Fruit fly (Drosophila melanogaster) whole organism, embryonic: ENCODE measurements around the gene CG5021.

Experiments used
- Atf-2 ChIP-seq: fragments of 200-800 bp; sonication (Bioruptor generic); optimal IDR thresholded peaks from 2 replicates; lab custom pipeline; 2016; ENCODE audit warnings: missing biosample characterization, missing genetic modification characterization
- Awh ChIP-seq: fragments of 200-800 bp; sonication (Bioruptor generic); IDR thresholded peaks from 2 replicates; pipeline ENCODE4, ENCODE4 v1.3.6; 2022; ENCODE audit warnings: missing biosample characterization, missing genetic modification characterization
- Blimp-1 ChIP-seq: fragments of 200-800 bp; sonication (Bioruptor generic); optimal IDR thresholded peaks from 3 replicates; lab custom pipeline; 2018; ENCODE audit warnings: missing biosample characterization, missing genetic modification characterization, mild to moderate bottlenecking, moderate library complexity, missing genetic modification reagents
- Bteb2 ChIP-seq: fragments of 200-800 bp; sonication (Bioruptor generic); optimal IDR thresholded peaks from 2 replicates; lab custom pipeline; 2016; ENCODE audit warnings: missing biosample characterization, missing genetic modification characterization
- CG1024 ChIP-seq: fragments of 200-800 bp; sonication (Bioruptor generic); IDR thresholded peaks from 2 replicates; pipeline ENCODE4 v1.3.6; 2022; ENCODE audit warnings: missing biosample characterization, missing genetic modification characterization
- CG10431 ChIP-seq: fragments of 200-800 bp; sonication (Bioruptor generic); optimal IDR thresholded peaks from 3 replicates; lab custom pipeline; 2018; ENCODE audit warnings: missing biosample characterization, mild to moderate bottlenecking, missing genetic modification characterization
- CG11247 ChIP-seq: fragments of 200-800 bp; sonication (Bioruptor generic); IDR thresholded peaks from 2 replicates; pipeline ENCODE4 v1.3.6; 2022; ENCODE audit warnings: missing biosample characterization, missing genetic modification characterization
- CG11398 ChIP-seq: fragments of 200-800 bp; sonication (Bioruptor generic); optimal IDR thresholded peaks from 2 replicates; lab custom pipeline; 2016; ENCODE audit warnings: missing biosample characterization, missing genetic modification characterization
- CG11723 ChIP-seq: fragments of 200-800 bp; sonication (Bioruptor generic); optimal IDR thresholded peaks from 2 replicates; lab custom pipeline; 2017; ENCODE audit warnings: missing biosample characterization, mild to moderate bottlenecking, missing genetic modification characterization
- CG12071 ChIP-seq: fragments of 200-800 bp; sonication (Bioruptor generic); optimal IDR thresholded peaks from 3 replicates; lab custom pipeline; 2018; ENCODE audit warnings: missing biosample characterization, mild to moderate bottlenecking, missing genetic modification characterization
- CG12299 ChIP-seq: fragments of 200-800 bp; sonication (Bioruptor generic); optimal IDR thresholded peaks from 2 replicates; lab custom pipeline; 2018; ENCODE audit warnings: missing biosample characterization, mild to moderate bottlenecking, missing genetic modification characterization
- CG1233 ChIP-seq: fragments of 200-800 bp; sonication (Bioruptor generic); optimal IDR thresholded peaks from 4 replicates; lab custom pipeline; 2018; ENCODE audit warnings: missing biosample characterization, mild to moderate bottlenecking, missing genetic modification characterization
- CG12391 ChIP-seq: fragments of 200-800 bp; sonication (Bioruptor generic); optimal IDR thresholded peaks from 3 replicates; lab custom pipeline; 2018; ENCODE audit warnings: missing biosample characterization, mild to moderate bottlenecking, missing genetic modification characterization, moderate library complexity
- CG14710 ChIP-seq: fragments of 200-800 bp; sonication (Bioruptor generic); optimal IDR thresholded peaks from 3 replicates; lab custom pipeline; 2019; ENCODE audit warnings: missing biosample characterization, mild to moderate bottlenecking, missing genetic modification characterization, moderate library complexity
- CG15269 ChIP-seq: fragments of 200-800 bp; sonication (Bioruptor generic); optimal IDR thresholded peaks from 2 replicates; lab custom pipeline; 2018; ENCODE audit warnings: missing biosample characterization, mild to moderate bottlenecking, missing genetic modification characterization, moderate library complexity
- CG1832 ChIP-seq: fragments of 200-800 bp; sonication (Bioruptor generic); optimal IDR thresholded peaks from 2 replicates; lab custom pipeline; 2017; ENCODE audit warnings: missing biosample characterization, mild to moderate bottlenecking, missing genetic modification characterization, inconsistent platforms
- CG18599 ChIP-seq: fragments of 200-800 bp; sonication (Bioruptor generic); optimal IDR thresholded peaks from 3 replicates; lab custom pipeline; 2017; ENCODE audit warnings: missing biosample characterization, missing genetic modification characterization, mild to moderate bottlenecking, moderate library complexity, missing genetic modification reagents
- CG2120 ChIP-seq: fragments of 200-800 bp; sonication (Bioruptor generic); optimal IDR thresholded peaks from 3 replicates; lab custom pipeline; 2016; ENCODE audit warnings: missing biosample characterization, missing genetic modification characterization
- CG2129 ChIP-seq: fragments of 200-800 bp; sonication (Bioruptor generic); IDR thresholded peaks from 2 replicates; pipeline ENCODE4 v1.3.6; 2022; ENCODE audit warnings: missing biosample characterization, missing genetic modification characterization; ENCODE audit not compliant: partially characterized antibody
- CG3995 ChIP-seq: fragments of 200-800 bp; sonication (Bioruptor generic); optimal IDR thresholded peaks from 3 replicates; lab custom pipeline; 2016; ENCODE audit warnings: missing biosample characterization, missing genetic modification characterization
- CG42726 ChIP-seq: fragments of 200-800 bp; sonication (Bioruptor generic); IDR thresholded peaks from 2 replicates; pipeline ENCODE4 v1.3.6; 2022; ENCODE audit warnings: missing biosample characterization, missing genetic modification characterization; ENCODE audit not compliant: partially characterized antibody
- CG4617 ChIP-seq: fragments of 200-800 bp; sonication (Bioruptor generic); optimal IDR thresholded peaks from 3 replicates; lab custom pipeline; 2016; ENCODE audit warnings: missing biosample characterization, missing genetic modification characterization, borderline replicate concordance
- CG6854 ChIP-seq: fragments of 200-800 bp; sonication (Bioruptor generic); optimal IDR thresholded peaks from 3 replicates; lab custom pipeline; 2017; ENCODE audit warnings: missing biosample characterization, mild to moderate bottlenecking, missing genetic modification characterization
- CG7372 ChIP-seq: fragments of 200-800 bp; sonication (Bioruptor generic); IDR thresholded peaks from 2 replicates; pipeline ENCODE4 v1.3.6; 2022; ENCODE audit warnings: missing biosample characterization, missing genetic modification characterization
- CG7556 ChIP-seq: fragments of 200-800 bp; sonication (Bioruptor generic); optimal IDR thresholded peaks from 2 replicates; lab custom pipeline; 2017; ENCODE audit warnings: missing biosample characterization, mild to moderate bottlenecking, missing genetic modification characterization
- CG7839 ChIP-seq: fragments of 200-800 bp; sonication (Bioruptor generic); optimal IDR thresholded peaks from 3 replicates; lab custom pipeline; 2018; ENCODE audit warnings: missing biosample characterization, mild to moderate bottlenecking, missing genetic modification characterization, moderate library complexity
- CG9932 ChIP-seq: fragments of 200-800 bp; sonication (Bioruptor generic); IDR thresholded peaks from 2 replicates; pipeline ENCODE4 v1.3.6; 2022; ENCODE audit warnings: missing biosample characterization, missing genetic modification characterization
- CHES-1-like ChIP-seq: fragments of 200-800 bp; sonication (Bioruptor generic); optimal IDR thresholded peaks from 2 replicates; lab custom pipeline; 2016; ENCODE audit warnings: missing biosample characterization, missing genetic modification characterization
- Dip3 ChIP-seq: fragments of 200-800 bp; sonication (Bioruptor generic); optimal IDR thresholded peaks from 3 replicates; lab custom pipeline; 2016; ENCODE audit warnings: missing biosample characterization, missing genetic modification characterization
- Dll ChIP-seq: fragments of 200-800 bp; sonication (Bioruptor generic); IDR thresholded peaks from 4 replicates; pipeline ENCODE4 v1.3.6; 2022; ENCODE audit warnings: missing biosample characterization, missing genetic modification characterization; ENCODE audit not compliant: partially characterized antibody
- Doc3 ChIP-seq: fragments of 200-800 bp; sonication (Bioruptor generic); IDR thresholded peaks from 3 replicates; pipeline ENCODE4 v1.3.6; 2022; ENCODE audit warnings: missing biosample characterization, missing genetic modification characterization; ENCODE audit not compliant: partially characterized antibody
- Fer1 ChIP-seq: fragments of 200-800 bp; sonication (Bioruptor generic); optimal IDR thresholded peaks from 2 replicates; lab custom pipeline; 2017; ENCODE audit warnings: missing biosample characterization, mild to moderate bottlenecking, missing genetic modification characterization
- HLH54F ChIP-seq: fragments of 200-800 bp; sonication (Bioruptor generic); optimal IDR thresholded peaks from 3 replicates; lab custom pipeline; 2016; ENCODE audit warnings: missing biosample characterization, missing genetic modification characterization
- Nf-YA ChIP-seq: fragments of 200-800 bp; sonication (Bioruptor generic); IDR thresholded peaks from 2 replicates; pipeline ENCODE4 v1.3.6; 2022; ENCODE audit warnings: missing biosample characterization, missing genetic modification characterization
- Rfx ChIP-seq: fragments of 200-800 bp; sonication (Bioruptor generic); IDR thresholded peaks from 2 replicates; pipeline ENCODE4 v1.3.6; 2022; ENCODE audit warnings: missing biosample characterization, missing genetic modification characterization
- Sry-β ChIP-seq: fragments of 200-800 bp; sonication (Bioruptor generic); optimal IDR thresholded peaks from 2 replicates; lab custom pipeline; 2018; ENCODE audit warnings: missing biosample characterization, mild to moderate bottlenecking, missing genetic modification characterization, moderate library complexity
- TFAM ChIP-seq: fragments of 200-800 bp; sonication (Bioruptor generic); optimal IDR thresholded peaks from 2 replicates; lab custom pipeline; 2017; ENCODE audit warnings: missing biosample characterization, missing genetic modification characterization, inconsistent platforms
- amos ChIP-seq: fragments of 200-800 bp; sonication (Bioruptor generic); IDR thresholded peaks from 2 replicates; pipeline ENCODE4 v1.3.6; 2022; ENCODE audit warnings: missing biosample characterization, missing genetic modification characterization; ENCODE audit not compliant: partially characterized antibody
- aop ChIP-seq: fragments of 200-800 bp; sonication (Bioruptor generic); IDR thresholded peaks from 2 replicates; pipeline ENCODE4 v1.3.6; 2022; ENCODE audit warnings: missing biosample characterization, missing genetic modification characterization
- ara ChIP-seq: fragments of 200-800 bp; sonication (Bioruptor generic); IDR thresholded peaks from 2 replicates; pipeline ENCODE4 v1.3.6; 2022; ENCODE audit warnings: missing biosample characterization, missing genetic modification characterization
- dmrt11E ChIP-seq: fragments of 200-800 bp; sonication (Bioruptor generic); optimal IDR thresholded peaks from 3 replicates; lab custom pipeline; 2018; ENCODE audit warnings: missing biosample characterization, mild to moderate bottlenecking, missing genetic modification characterization, moderate library complexity
- emc ChIP-seq: fragments of 200-800 bp; sonication (Bioruptor generic); optimal IDR thresholded peaks from 2 replicates; lab custom pipeline; 2016; ENCODE audit warnings: missing biosample characterization, missing genetic modification characterization
- esg ChIP-seq: fragments of 200-800 bp; sonication (Bioruptor generic); conservative IDR thresholded peaks from 2 replicates; pipeline ENCODE4 v1.3.6; 2022; ENCODE audit warnings: missing biosample characterization, missing genetic modification characterization
- gce ChIP-seq: fragments of 200-800 bp; sonication (Bioruptor generic); IDR thresholded peaks from 3 replicates; pipeline ENCODE4 v1.3.6; 2022; ENCODE audit warnings: missing biosample characterization, missing genetic modification characterization
- gem ChIP-seq: fragments of 200-800 bp; sonication (Bioruptor generic); optimal IDR thresholded peaks from 2 replicates; lab custom pipeline; 2019; ENCODE audit warnings: missing biosample characterization, mild to moderate bottlenecking, missing genetic modification characterization, moderate library complexity
- jumu ChIP-seq: fragments of 200-800 bp; sonication (Bioruptor generic); optimal IDR thresholded peaks from 3 replicates; lab custom pipeline; 2016; ENCODE audit warnings: missing biosample characterization, missing genetic modification characterization
- mirr ChIP-seq: fragments of 200-800 bp; sonication (Bioruptor generic); optimal IDR thresholded peaks from 3 replicates; lab custom pipeline; 2018; ENCODE audit warnings: missing biosample characterization, mild to moderate bottlenecking, missing genetic modification characterization
- nom ChIP-seq: fragments of 200-800 bp; sonication (Bioruptor generic); optimal IDR thresholded peaks from 2 replicates; lab custom pipeline; 2017; ENCODE audit warnings: missing biosample characterization, missing genetic modification characterization, mild to moderate bottlenecking, moderate library complexity, missing genetic modification reagents
- psq ChIP-seq: fragments of 200-800 bp; sonication (Bioruptor generic); optimal IDR thresholded peaks from 2 replicates; lab custom pipeline; 2017; ENCODE audit warnings: missing biosample characterization, missing genetic modification characterization
- vfl ChIP-seq: fragments of 200-800 bp; sonication (Bioruptor generic); optimal IDR thresholded peaks from 2 replicates; lab custom pipeline; 2016; ENCODE audit warnings: missing biosample characterization, missing genetic modification characterization
- zen2 ChIP-seq: fragments of 200-800 bp; sonication (Bioruptor generic); IDR thresholded peaks from 3 replicates; pipeline ENCODE4 v1.3.6; 2022; ENCODE audit warnings: missing biosample characterization, missing genetic modification characterization; ENCODE audit not compliant: partially characterized antibody

Gene CG5021

DNA sequence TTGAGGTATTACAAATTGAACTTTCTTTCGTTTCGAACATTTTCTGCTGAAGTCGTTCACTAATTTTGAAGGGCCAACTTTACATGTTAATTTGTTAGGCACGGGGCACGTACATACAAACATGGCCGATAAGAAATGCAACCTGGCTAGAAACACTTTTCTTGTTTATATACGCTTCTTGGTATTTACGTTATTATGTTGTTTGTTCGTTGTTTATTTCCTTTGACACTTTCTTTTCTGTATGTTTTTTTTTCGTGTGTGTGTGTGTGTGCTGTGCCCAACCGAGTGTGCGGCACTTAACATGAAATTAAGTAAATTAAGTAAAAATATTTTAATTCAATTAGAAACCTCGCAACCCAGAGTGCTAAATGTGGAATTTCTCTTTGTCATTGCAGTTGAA is 41.0 kb upstream of the CG5021 start:
- TF ChIP-seq CG4617 (no peak), CG15269 (tag; lab: Kevin White, UChicago) (no peak), nom (GFP tag; lab: Kevin White, UChicago) (no peak), ara (GFP tag; lab: Robert Waterston, UW) (peak; percentile 69), gce (GFP tag; lab: Robert Waterston, UW) (peak; percentile 59; the same call in 2 of the 3 replicates), Bteb2 (GFP tag; lab: Kevin White, UChicago) (no peak), CG1233 (GFP tag; lab: Kevin White, UChicago) (peak; percentile 25), CG7839 (tag; lab: Kevin White, UChicago) (no peak), CG12299 (peak; percentile 18), CG6854 (GFP tag; lab: Kevin White, UChicago) (no peak), Doc3 (no peak), Awh (GFP tag; lab: Robert Waterston, UW) (peak; percentile 87), amos (GFP tag; lab: Robert Waterston, UW) (no peak), aop (GFP tag; lab: Robert Waterston, UW) (no peak), HLH54F (GFP tag; lab: Kevin White, UChicago) (no peak), jumu (GFP tag; lab: Kevin White, UChicago) (no peak), CG7372 (GFP tag; lab: Robert Waterston, UW) (no peak), CG7556 (GFP tag; lab: Kevin White, UChicago) (peak; percentile 10), dmrt11E (tag; lab: Kevin White, UChicago) (peak; percentile 23), gem (tag; lab: Kevin White, UChicago) (peak; percentile 60), Rfx (GFP tag; lab: Robert Waterston, UW) (no peak), mirr (GFP tag; lab: Kevin White, UChicago) (no peak), Atf-2 (no peak), esg (no peak), CG10431 (GFP tag; lab: Kevin White, UChicago) (peak; percentile 79), CG11247 (no peak), Dip3 (no peak), Dll (GFP tag; lab: Robert Waterston, UW) (no peak), CG3995 (no peak), Nf-YA (GFP tag; lab: Robert Waterston, UW) (no peak), CG42726 (GFP tag; lab: Robert Waterston, UW) (no peak), TFAM (no peak), Sry-β (peak; percentile 41), CG12071 (GFP tag; lab: Kevin White, UChicago) (no peak), CG18599 (GFP tag; lab: Kevin White, UChicago) (no peak), CG2129 (GFP tag; lab: Robert Waterston, UW) (no peak), CG9932 (GFP tag; lab: Robert Waterston, UW) (no peak), CG12391 (no peak), CHES-1-like (GFP tag; lab: Kevin White, UChicago) (no peak), zen2 (GFP tag; lab: Robert Waterston, UW) (no peak), psq (GFP tag; lab: Kevin White, UChicago) (no peak), CG11723 (GFP tag; lab: Kevin White, UChicago) (peak; percentile 2), CG2120 (GFP tag; lab: Kevin White, UChicago) (no peak), emc (GFP tag; lab: Kevin White, UChicago) (no peak), CG11398 (GFP tag; lab: Kevin White, UChicago) (peak; percentile 14), vfl (no peak), Blimp-1 (GFP tag; lab: Kevin White, UChicago) (peak; percentile 94), Fer1 (GFP tag; lab: Kevin White, UChicago) (no peak), CG1024 (GFP tag; lab: Robert Waterston, UW) (peak; percentile 38; the same call in 1 of the 2 replicates), CG14710 (tag; lab: Kevin White, UChicago) (peak; percentile 58), CG1832 (no peak)
